Worm (Caenorhabditis elegans) whole organism, young adult: ENCODE measurements around the gene srd-36.

Experiments
- B0019.2 ChIP-seq: fragments of 200-800 bp; sonication (Bioruptor generic); conservative IDR thresholded peaks from 2 replicates; pipeline ENCODE4 v1.3.6; 2022; ENCODE audit warnings: missing genetic modification reagents, missing genetic modification characterization, missing compliant biosample characterization
- ama-1 ChIP-seq, 3 experiments: fragments of 150-350 bp in 1 of 3; sonication (generic microtip) in 2 of 3; optimal IDR thresholded peaks; 2 replicates each; lab custom pipeline; 2014 to 2018; ENCODE audit warnings: missing biosample characterization in 2 of 3, missing genetic modification characterization in 2 of 3, missing genetic modification reagents in 2 of 3
- bed-2 ChIP-seq: fragments of 200-800 bp; sonication (Bioruptor generic); IDR thresholded peaks from 2 replicates; pipeline ENCODE4 v1.3.6; 2022; ENCODE audit warnings: missing genetic modification reagents, missing genetic modification characterization, missing compliant biosample characterization
- hmg-20 ChIP-seq: fragments of 200-800 bp; sonication (Bioruptor generic); IDR thresholded peaks from 2 replicates; pipeline ENCODE4 v1.3.6; 2022; ENCODE audit warnings: missing genetic modification reagents, missing genetic modification characterization, missing compliant biosample characterization
- snpc-1.3 ChIP-seq: sonication (generic microtip); optimal IDR thresholded peaks from 2 replicates; lab custom pipeline; 2017; ENCODE audit warnings: missing genetic modification characterization, mild to moderate bottlenecking, missing compliant biosample characterization, antibody characterized with exemption, moderate library complexity, missing genotype, missing genetic modification reagents; ENCODE audit not compliant: insufficient read depth

- no peak for TF ChIP-seq bed-2 (GFP tag; lab: Robert Waterston, UW)
- no peak for TF ChIP-seq B0019.2
- no peak for TF ChIP-seq ama-1 (optimal IDR thresholded peaks at IDR 0.05; lab: Kevin White, UChicago)
- no peak for TF ChIP-seq ama-1 (GFP tag; optimal IDR thresholded peaks at IDR 0.05; lab: Kevin White, UChicago)
- no peak for TF ChIP-seq hmg-20 (GFP tag; lab: Robert Waterston, UW)
- no peak for TF ChIP-seq snpc-1.3
Measured at ce11 chrX:13249102-13249501, 45.5 kb downstream of the srd-36 start.
